Worm (Caenorhabditis elegans) whole organism, L1 larva: ENCODE data around the gene ddx-35.

Source experiments
- C04F5.9 ChIP-seq: sonication (generic microtip); optimal IDR thresholded peaks from 2 replicates; lab custom pipeline; 2016; ENCODE audit warnings: missing genetic modification characterization, missing compliant biosample characterization
- Y116A8C.19 ChIP-seq: sonication (generic microtip); optimal IDR thresholded peaks from 2 replicates; lab custom pipeline; 2016; ENCODE audit warnings: missing compliant biosample characterization, missing genetic modification characterization, borderline replicate concordance
- aha-1 ChIP-seq: fragments of 150-350 bp; optimal IDR thresholded peaks from 2 replicates; lab custom pipeline; 2014; ENCODE audit warnings: missing biosample characterization, missing genetic modification characterization
- alr-1 ChIP-seq: fragments of 200-800 bp; sonication (Bioruptor generic); optimal IDR thresholded peaks from 2 replicates; lab custom pipeline; 2018; ENCODE audit warnings: borderline replicate concordance, mild to moderate bottlenecking, missing genetic modification characterization, missing compliant biosample characterization
- aly-2 ChIP-seq: fragments of 150-350 bp; optimal IDR thresholded peaks from 2 replicates; lab custom pipeline; 2014; ENCODE audit warnings: missing biosample characterization, missing genetic modification characterization
- blmp-1 ChIP-seq: fragments of 150-350 bp; optimal IDR thresholded peaks from 2 replicates; lab custom pipeline; 2014; ENCODE audit warnings: missing biosample characterization, missing genetic modification characterization
- ceh-82 ChIP-seq, 3 experiments: fragments of 150-350 bp in 1 of 3; sonication (generic microtip) in 2 of 3; optimal IDR thresholded peaks; 2 replicates each; lab custom pipeline; 2014 to 2017; ENCODE audit warnings: missing biosample characterization in 3 of 3, missing genetic modification characterization in 3 of 3
- ces-1 ChIP-seq: fragments of 150-350 bp; optimal IDR thresholded peaks from 2 replicates; lab custom pipeline; 2014; ENCODE audit warnings: missing biosample characterization, missing genetic modification reagents, missing genetic modification characterization
- dpl-1 ChIP-seq, 3 experiments: fragments of 150-350 bp in 2 of 3; sonication (generic microtip) in 1 of 3; optimal IDR thresholded peaks; 2 replicates each; lab custom pipeline; 2014 to 2017; ENCODE audit warnings: missing biosample characterization in 3 of 3, missing genetic modification characterization in 3 of 3, missing genetic modification reagents in 3 of 3
- dsc-1 ChIP-seq: sonication (generic microtip); optimal IDR thresholded peaks from 2 replicates; lab custom pipeline; 2016; ENCODE audit warnings: mild to moderate bottlenecking, missing genetic modification characterization, missing compliant biosample characterization
- efl-1 ChIP-seq, 4 experiments: fragments of 150-350 bp; optimal IDR thresholded peaks in 3 of 4; peaks in 1 of 4; 1 replicate in 1 of 4; 2 replicates in 3 of 4; lab custom pipeline; 2014; ENCODE audit warnings: missing biosample characterization in 2 of 4, missing genetic modification characterization in 2 of 4, missing genetic modification reagents in 2 of 4
- egl-13 ChIP-seq: sonication (generic microtip); optimal IDR thresholded peaks from 2 replicates; lab custom pipeline; 2016; ENCODE audit warnings: missing genotype, missing genetic modification reagents, missing genetic modification characterization, missing compliant biosample characterization
- fkh-10 ChIP-seq: sonication (generic microtip); optimal IDR thresholded peaks from 2 replicates; lab custom pipeline; 2017; ENCODE audit warnings: missing biosample characterization, missing genetic modification reagents, missing genetic modification characterization
- fos-1 ChIP-seq: fragments of 150-350 bp; optimal IDR thresholded peaks from 2 replicates; lab custom pipeline; 2014; ENCODE audit warnings: missing biosample characterization, missing genetic modification characterization
- grh-1 ChIP-seq: fragments of 200-800 bp; sonication (Bioruptor generic); IDR thresholded peaks from 2 replicates; pipeline ENCODE4 v1.3.6; 2022; ENCODE audit warnings: missing genetic modification reagents, missing genetic modification characterization, missing compliant biosample characterization
- hlh-17 ChIP-seq: fragments of 200-800 bp; sonication (Bioruptor generic); optimal IDR thresholded peaks from 2 replicates; lab custom pipeline; 2018; ENCODE audit warnings: missing genetic modification characterization, mild to moderate bottlenecking, missing compliant biosample characterization, moderate library complexity, borderline replicate concordance
- irx-1 ChIP-seq: sonication (generic microtip); optimal IDR thresholded peaks from 2 replicates; lab custom pipeline; 2016; ENCODE audit warnings: missing genetic modification characterization, missing compliant biosample characterization
- isw-1 ChIP-seq: fragments of 200-800 bp; sonication (Bioruptor generic); IDR thresholded peaks from 2 replicates; pipeline ENCODE4 v1.3.6; 2022; ENCODE audit warnings: missing genetic modification characterization, missing compliant biosample characterization
- lin-13 ChIP-seq: fragments of 150-350 bp; optimal IDR thresholded peaks from 2 replicates; lab custom pipeline; 2014; ENCODE audit warnings: missing biosample characterization, missing genetic modification reagents, missing genetic modification characterization
- lin-14 ChIP-seq: fragments of 200-800 bp; sonication (Bioruptor generic); optimal IDR thresholded peaks from 2 replicates; lab custom pipeline; 2018; ENCODE audit warnings: mild to moderate bottlenecking, missing genetic modification characterization, moderate library complexity, missing compliant biosample characterization
- lin-15B ChIP-seq: fragments of 150-350 bp; sonication (generic microtip); optimal IDR thresholded peaks from 3 replicates; lab custom pipeline; 2014; ENCODE audit warnings: missing biosample characterization, missing genetic modification characterization
- lin-35 ChIP-seq, 2 experiments: fragments of 150-350 bp; optimal IDR thresholded peaks; 2 replicates each; lab custom pipeline; 2014; ENCODE audit warnings: missing biosample characterization in 2 of 2, missing genetic modification characterization in 2 of 2, missing genetic modification reagents in 2 of 2
- lir-3 ChIP-seq: sonication (generic microtip); optimal IDR thresholded peaks from 2 replicates; lab custom pipeline; 2016; ENCODE audit warnings: mild to moderate bottlenecking, missing genetic modification characterization, moderate library complexity, missing compliant biosample characterization; ENCODE audit not compliant: poor library complexity
- lsy-2 ChIP-seq, 2 experiments: fragments of 150-350 bp; optimal IDR thresholded peaks; 2 replicates each; lab custom pipeline; 2014; ENCODE audit warnings: missing biosample characterization in 2 of 2, missing genetic modification characterization in 2 of 2
- nhr-11 ChIP-seq: fragments of 150-350 bp; optimal IDR thresholded peaks from 2 replicates; lab custom pipeline; 2014; ENCODE audit warnings: missing biosample characterization, missing genetic modification characterization
- nhr-12 ChIP-seq: sonication (generic microtip); optimal IDR thresholded peaks from 2 replicates; lab custom pipeline; 2017; ENCODE audit warnings: missing biosample characterization, missing genetic modification characterization
- nhr-20 ChIP-seq: sonication (generic microtip); optimal IDR thresholded peaks from 2 replicates; lab custom pipeline; 2016; ENCODE audit warnings: mild to moderate bottlenecking, missing genetic modification characterization, missing compliant biosample characterization
- nhr-237 ChIP-seq: fragments of 150-350 bp; optimal IDR thresholded peaks from 2 replicates; lab custom pipeline; 2014; ENCODE audit warnings: missing biosample characterization, missing genetic modification characterization
- nhr-47 ChIP-seq: sonication (generic microtip); optimal IDR thresholded peaks from 2 replicates; lab custom pipeline; 2016; ENCODE audit warnings: mild to moderate bottlenecking, missing genetic modification characterization, moderate library complexity, missing compliant biosample characterization
- nhr-71 ChIP-seq: sonication (generic microtip); optimal IDR thresholded peaks from 2 replicates; lab custom pipeline; 2016; ENCODE audit warnings: mild to moderate bottlenecking, missing genetic modification characterization, moderate library complexity, missing compliant biosample characterization
- nhr-76 ChIP-seq: sonication (generic microtip); optimal IDR thresholded peaks from 2 replicates; lab custom pipeline; 2017; ENCODE audit warnings: missing biosample characterization, missing genetic modification characterization
- nhr-85 ChIP-seq: sonication (generic microtip); peaks from one replicate; lab custom pipeline; 2016; ENCODE audit warnings: missing genetic modification characterization, inconsistent platforms, missing compliant biosample characterization
- nhr-90 ChIP-seq: sonication (generic microtip); optimal IDR thresholded peaks from 2 replicates; lab custom pipeline; 2016; ENCODE audit warnings: mild to moderate bottlenecking, missing genetic modification characterization, missing compliant biosample characterization; ENCODE audit not compliant: poor library complexity
- pax-3 ChIP-seq: fragments of 200-800 bp; sonication (Bioruptor generic); optimal IDR thresholded peaks from 2 replicates; lab custom pipeline; 2018; ENCODE audit warnings: mild to moderate bottlenecking, missing genetic modification characterization, moderate library complexity, missing compliant biosample characterization
- rnt-1 ChIP-seq: sonication (generic microtip); optimal IDR thresholded peaks from 2 replicates; lab custom pipeline; 2016; ENCODE audit warnings: mild to moderate bottlenecking, missing genetic modification characterization, moderate library complexity, missing compliant biosample characterization
- snpc-4 ChIP-seq: fragments of 150-350 bp; optimal IDR thresholded peaks from 2 replicates; lab custom pipeline; 2014; ENCODE audit warnings: missing biosample characterization, missing genetic modification characterization
- sptf-1 ChIP-seq: fragments of 150-350 bp; optimal IDR thresholded peaks from 2 replicates; lab custom pipeline; 2014; ENCODE audit warnings: missing biosample characterization, missing genetic modification characterization
- sup-37 ChIP-seq: fragments of 200-800 bp; sonication (Bioruptor generic); optimal IDR thresholded peaks from 2 replicates; lab custom pipeline; 2018; ENCODE audit warnings: mild to moderate bottlenecking, missing genetic modification characterization, missing compliant biosample characterization
- swsn-7 ChIP-seq: sonication (generic microtip); optimal IDR thresholded peaks from 2 replicates; lab custom pipeline; 2016; ENCODE audit warnings: missing genetic modification characterization, missing compliant biosample characterization
- tbx-2 ChIP-seq: sonication (generic microtip); optimal IDR thresholded peaks from 2 replicates; lab custom pipeline; 2016; ENCODE audit warnings: missing genetic modification characterization, missing compliant biosample characterization
- tlp-1 ChIP-seq: fragments of 150-350 bp; optimal IDR thresholded peaks from 2 replicates; lab custom pipeline; 2014; ENCODE audit warnings: missing biosample characterization, missing genetic modification characterization
- unc-130 ChIP-seq: fragments of 150-350 bp; optimal IDR thresholded peaks from 2 replicates; lab custom pipeline; 2017; ENCODE audit warnings: missing biosample characterization, missing genetic modification characterization, inconsistent platforms
- unc-30 ChIP-seq: sonication (generic microtip); optimal IDR thresholded peaks from 2 replicates; lab custom pipeline; 2017; ENCODE audit warnings: missing biosample characterization, missing genetic modification characterization
- unc-62 ChIP-seq: fragments of 150-350 bp; optimal IDR thresholded peaks from 2 replicates; lab custom pipeline; 2014; ENCODE audit warnings: missing biosample characterization, missing genetic modification reagents, missing genetic modification characterization
- unc-98 ChIP-seq: fragments of 200-800 bp; sonication (Bioruptor generic); IDR thresholded peaks from 2 replicates; pipeline ENCODE4 v1.3.6; 2022; ENCODE audit warnings: missing genetic modification characterization, missing compliant biosample characterization

ddx-35 gene

DNA sequence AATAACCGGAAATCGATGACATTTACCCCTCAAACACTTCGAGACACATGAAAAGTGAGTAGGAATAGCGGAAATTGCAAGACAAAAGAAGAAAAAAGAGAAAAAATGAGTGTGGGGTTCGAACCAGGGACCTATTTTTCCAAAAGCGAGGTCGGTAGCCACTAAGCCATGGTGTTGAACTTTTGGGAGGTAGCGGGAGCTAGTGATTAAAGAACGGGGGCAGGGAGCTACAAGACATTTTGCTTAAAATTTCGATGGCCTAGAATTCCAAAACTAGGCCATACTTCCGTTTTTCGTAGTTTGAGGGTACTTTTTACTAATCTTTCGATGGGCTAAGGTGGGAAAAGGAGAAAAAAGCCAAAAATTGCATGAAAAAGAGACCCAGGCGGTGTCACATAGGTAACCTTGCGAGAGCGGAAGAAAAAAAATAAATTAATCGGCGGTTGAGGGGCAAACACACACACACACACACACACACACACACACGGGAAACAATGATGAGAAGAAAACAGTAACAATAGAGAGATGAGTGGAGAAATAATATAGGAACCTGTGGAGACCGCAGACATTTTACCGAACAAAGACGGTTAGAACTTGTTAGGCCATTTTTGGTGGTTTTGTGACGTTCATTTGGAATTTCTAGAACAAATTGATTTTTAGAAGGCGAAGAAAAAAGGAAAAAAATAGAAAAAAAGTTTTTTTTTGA is 47.4 kb upstream of the ddx-35 start (continued):
- TF ChIP-seq Y116A8C.19 (tag; lab: Kevin White, UChicago) (no peak), tlp-1 (tag; lab: Kevin White, UChicago) (no peak), unc-30 (tag; lab: Kevin White, UChicago) (no peak), grh-1 (no peak), nhr-47 (peak; percentile 58), snpc-4 (tag; lab: Kevin White, UChicago) (no peak), C04F5.9 (no peak), isw-1 (GFP tag; lab: Robert Waterston, UW) (no peak), fkh-10 (GFP tag; lab: Kevin White, UChicago) (no peak), lin-15B (tag; lab: Kevin White, UChicago) (no peak), nhr-11 (no peak), alr-1 (tag; lab: Kevin White, UChicago) (no peak), egl-13 (tag; lab: Kevin White, UChicago) (no peak), aly-2 (tag; lab: Kevin White, UChicago) (no peak)

DNA sequence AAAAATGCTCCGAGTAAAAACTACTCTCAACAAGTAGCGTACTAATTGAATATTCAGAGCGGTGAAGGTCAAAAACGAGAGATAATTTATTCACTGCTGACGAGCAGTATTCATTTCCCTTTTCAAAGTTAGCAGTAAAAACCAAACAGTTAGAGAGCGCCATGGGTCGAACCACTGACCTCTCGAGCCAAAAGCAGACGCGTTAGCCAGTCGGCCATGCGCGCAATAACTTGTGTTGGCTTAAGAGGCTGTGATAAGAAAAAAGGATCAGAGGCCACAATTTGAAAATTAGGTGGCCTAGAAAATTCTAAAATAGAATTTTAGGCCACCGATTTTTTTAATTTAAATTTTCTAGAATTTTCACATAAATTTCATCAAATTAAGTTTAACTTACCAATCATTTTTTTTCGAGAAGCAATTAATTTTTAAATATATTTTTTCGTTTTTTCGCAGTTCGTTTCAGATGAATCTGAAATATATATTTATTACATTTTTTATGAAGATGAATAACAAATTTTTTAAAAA is 46.5 kb upstream of the ddx-35 start, which contains the start of gene sms-3:
TSS of gene sms-3 (minus strand) at position 475 of the 525 bp plus-strand sequence.
- TF ChIP-seq aha-1 (tag; lab: Kevin White, UChicago) (no peak), nhr-71 (peak; percentile 5), lsy-2 (tag; optimal IDR thresholded peaks at IDR 0.05; lab: Kevin White, UChicago) (no peak), nhr-47 (peak; percentile 13), nhr-90 (peak; percentile 2), lin-14 (no peak), ceh-82 (tag; optimal IDR thresholded peaks at IDR 0.05; lab: Kevin White, UChicago) (peak in 1 of 3 experiments; percentile 3), rnt-1 (tag; lab: Kevin White, UChicago) (peak; percentile 16), blmp-1 (no peak)

DNA sequence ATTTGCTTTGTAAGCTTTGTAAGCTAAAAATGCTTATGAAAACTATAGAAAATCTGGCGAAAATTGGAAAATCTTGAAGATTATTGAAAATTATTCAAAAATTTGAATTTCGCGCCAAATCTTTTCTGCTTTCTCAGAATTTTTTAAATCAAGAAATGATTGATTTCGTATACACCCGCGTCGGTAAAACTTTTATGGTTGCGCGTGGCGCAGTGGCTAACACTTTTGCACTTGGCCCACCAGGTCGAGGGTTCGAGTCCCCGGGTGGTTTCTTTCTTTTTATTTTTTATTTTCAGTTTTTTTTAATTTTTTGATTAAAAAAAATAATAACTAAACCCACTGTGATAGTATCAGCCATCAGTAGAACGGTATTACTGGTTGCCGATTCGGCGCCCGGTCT is 44.7 kb upstream of the ddx-35 start:
- TF ChIP-seq tlp-1 (tag; lab: Kevin White, UChicago) (no peak), unc-98 (GFP tag; lab: Robert Waterston, UW) (no peak), nhr-237 (tag; lab: Kevin White, UChicago) (no peak), efl-1 (optimal IDR thresholded peaks at IDR 0.05; lab: Kevin White, UChicago) (no peak), efl-1 (GFP tag; optimal IDR thresholded peaks at IDR 0.05 in 1 of 2; lab: Kevin White, UChicago) (peak; percentile 18 to 89), nhr-85 (peak; percentile 60), lin-15B (tag; lab: Kevin White, UChicago) (peak; percentile 2), dpl-1 (GFP tag; optimal IDR thresholded peaks at IDR 0.05; lab: Kevin White, UChicago) (peak in 1 of 3 experiments; percentile 16)

DNA sequence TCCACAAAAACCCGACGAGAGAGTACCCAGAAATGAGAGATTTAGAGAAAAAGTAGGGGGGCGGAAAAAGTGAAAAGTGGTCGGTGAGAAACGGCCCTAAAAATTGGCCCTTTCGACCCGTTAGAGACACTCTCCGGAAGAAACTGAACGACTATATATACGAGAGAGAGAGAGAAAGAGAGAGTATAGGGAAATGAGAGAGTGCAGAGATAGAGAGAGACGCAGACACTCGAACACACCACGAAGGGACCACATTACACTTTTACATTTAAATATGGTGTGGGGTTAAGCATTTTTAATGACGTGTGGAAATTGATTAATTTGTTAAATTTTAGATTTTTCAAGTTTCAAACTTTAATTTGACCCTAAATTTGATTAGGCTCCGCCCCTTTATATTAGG is 37.4 kb upstream of the ddx-35 start:
- TF ChIP-seq lsy-2 (tag; optimal IDR thresholded peaks at IDR 0.05; lab: Kevin White, UChicago) (peak; percentile 20 to 58), hlh-17 (GFP tag; lab: Kevin White, UChicago) (no peak), unc-62 (GFP tag; lab: Kevin White, UChicago) (no peak), lin-13 (GFP tag; lab: Kevin White, UChicago) (no peak), nhr-76 (tag; lab: Kevin White, UChicago) (no peak), swsn-7 (tag; lab: Kevin White, UChicago) (peak; percentile 46), irx-1 (tag; lab: Kevin White, UChicago) (no peak), nhr-12 (no peak), tbx-2 (tag; lab: Kevin White, UChicago) (peak; percentile 36), ces-1 (GFP tag; lab: Kevin White, UChicago) (no peak), pax-3 (no peak), sup-37 (no peak), lir-3 (tag; lab: Kevin White, UChicago) (no peak), rnt-1 (tag; lab: Kevin White, UChicago) (no peak), nhr-47 (no peak), lin-35 (GFP tag; optimal IDR thresholded peaks at IDR 0.05; lab: Kevin White, UChicago) (no peak), blmp-1 (peak; percentile 12), unc-130 (tag; lab: Kevin White, UChicago) (no peak), fos-1 (no peak), nhr-20 (tag; lab: Kevin White, UChicago) (no peak), dsc-1 (peak; percentile 9), dpl-1 (GFP tag; optimal IDR thresholded peaks at IDR 0.05; lab: Kevin White, UChicago) (peak in 1 of 3 experiments; percentile 2), isw-1 (GFP tag; lab: Robert Waterston, UW) (peak; percentile 14), sptf-1 (tag; lab: Kevin White, UChicago) (no peak)
